Fruit fly (Drosophila melanogaster): Measurements from ENCODE around the gene CG43867.

DNA sequence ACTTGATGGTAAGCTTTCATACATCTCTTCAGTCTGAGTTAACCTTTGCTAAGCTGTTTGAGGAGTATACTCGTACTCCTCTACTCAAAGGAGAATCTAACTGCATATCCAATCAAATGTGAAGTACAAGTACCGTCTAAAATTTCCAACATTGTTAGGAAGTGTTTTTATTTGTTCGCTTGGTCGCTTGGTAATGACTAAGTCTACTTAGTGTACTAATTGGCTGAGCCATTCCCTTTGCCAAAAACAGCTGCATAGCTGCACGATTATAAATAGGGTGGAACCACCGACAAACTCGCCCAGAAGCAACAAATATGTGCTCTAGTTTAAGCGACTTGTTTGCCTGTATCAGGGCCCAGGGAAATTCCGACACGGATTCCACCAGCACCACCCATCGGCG lies 83.3 kb downstream of the CG43867 start, which contains the start of gene CG14635:
- TF ChIP-seq Pif1B (GFP tag; optimal IDR thresholded peaks at IDR 0.05) (no peak), CG34367 (tag; optimal IDR thresholded peaks at IDR 0.05) (no peak), CG12605 (GFP tag; IDR thresholded peaks at IDR 0.05) (no peak), Pif1A (GFP tag; optimal IDR thresholded peaks at IDR 0.05) (no peak), rn (GFP tag; IDR thresholded peaks at IDR 0.05) (no peak)
